Worm (Caenorhabditis elegans) whole organism, young adult: ENCODE data around the gene Y54H5A.2.

Source experiments
- ama-1 ChIP-seq, 3 experiments: fragments of 150-350 bp in 1 of 3; sonication (generic microtip) in 2 of 3; optimal IDR thresholded peaks; 2 replicates each; lab custom pipeline; 2014 to 2018; ENCODE audit warnings: missing biosample characterization in 2 of 3, missing genetic modification characterization in 2 of 3, missing genetic modification reagents in 2 of 3
- zim-3 ChIP-seq: sonication (generic microtip); optimal IDR thresholded peaks from 2 replicates; lab custom pipeline; 2017; ENCODE audit warnings: mild to moderate bottlenecking, missing genetic modification characterization, moderate library complexity, missing compliant biosample characterization

DNA sequence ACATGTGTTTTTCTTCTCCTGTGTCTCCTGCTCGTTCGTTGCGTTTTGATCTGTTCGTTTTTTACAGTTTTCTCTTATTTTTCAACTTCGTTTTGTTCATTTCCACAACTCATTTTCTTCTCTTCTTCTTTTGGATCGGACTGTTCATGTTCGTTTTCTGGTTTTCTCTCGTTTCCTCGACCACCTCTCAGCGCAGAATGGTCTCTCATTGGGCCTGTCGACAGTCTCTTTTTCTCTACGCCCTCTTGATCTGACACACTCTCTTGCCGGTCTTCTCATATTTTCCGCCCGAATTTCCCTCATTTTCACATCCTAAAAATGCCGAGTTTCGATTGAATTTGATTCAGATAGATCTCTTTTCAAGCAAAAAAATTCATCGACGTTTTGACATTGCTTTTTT lies 32.3 kb upstream of the Y54H5A.2 start:
- TF ChIP-seq ama-1 (optimal IDR thresholded peaks at IDR 0.05; lab: Kevin White, UChicago) (no peak), ama-1 (GFP tag; optimal IDR thresholded peaks at IDR 0.05; lab: Kevin White, UChicago) (no peak), zim-3 (tag; lab: Kevin White, UChicago) (no peak)
